Fruit fly (Drosophila melanogaster): ENCODE data around the gene Exo70.

Exo70 gene

dm6 chr3L:8398763-8399445 is 12.7 kb upstream of the Exo70 start:
- TF ChIP-seq noc (tag; optimal IDR thresholded peaks at IDR 0.05) = no peak

dm6 chr3L:8405123-8405522 is 6.5 kb upstream of the Exo70 start, which contains the start of the genes Tpt, mkg-p and CG13667:
Tpt (minus strand) TSS chr3L:8405277.
mkg-p (minus strand) TSS chr3L:8405277.
CG13667 (plus strand) TSS chr3L:8405454.
- no peak for TF ChIP-seq noc (tag; optimal IDR thresholded peaks at IDR 0.05)

- no peak for TF ChIP-seq noc (tag; optimal IDR thresholded peaks at IDR 0.05)
Measured at dm6 chr3L:8412725-8413124, 1.1 kb downstream of the Exo70 start, which contains the start of the genes Oseg1 and mtrm. Oseg1 (minus strand) TSS chr3L:8412825. mtrm (plus strand) TSS chr3L:8413012.

- no peak for TF ChIP-seq noc (tag; optimal IDR thresholded peaks at IDR 0.05)
Measured at dm6 chr3L:8418984-8419383, 7.3 kb downstream of the Exo70 start.

- TF ChIP-seq noc (tag; optimal IDR thresholded peaks at IDR 0.05) = no peak
Measured at dm6 chr3L:8419622-8420176, 8.0 kb downstream of the Exo70 start.

- no peak for TF ChIP-seq noc (tag; optimal IDR thresholded peaks at IDR 0.05)
Measured at dm6 chr3L:8421361-8421760, 9.7 kb downstream of the Exo70 start.

- TF ChIP-seq noc (tag; optimal IDR thresholded peaks at IDR 0.05) = no peak
Measured at dm6 chr3L:8421808-8422586, 10.3 kb downstream of the Exo70 start, which contains the start of gene CG32354. CG32354 (minus strand) TSS chr3L:8422205.

dm6 chr3L:8423156-8423555 is 11.5 kb downstream of the Exo70 start:
- TF ChIP-seq noc (tag; optimal IDR thresholded peaks at IDR 0.05) = no peak

- no peak for TF ChIP-seq noc (tag; optimal IDR thresholded peaks at IDR 0.05)
Measured at dm6 chr3L:8424831-8425336, 13.2 kb downstream of the Exo70 start, which contains the start of gene Cbl. Cbl (plus strand) TSS chr3L:8424954.

dm6 chr3L:8437583-8437982 is 25.9 kb downstream of the Exo70 start:
- TF ChIP-seq noc (tag; optimal IDR thresholded peaks at IDR 0.05) = no peak

- TF ChIP-seq noc (tag; optimal IDR thresholded peaks at IDR 0.05) = no peak
Measured at dm6 chr3L:8440079-8440478, 28.4 kb downstream of the Exo70 start.

dm6 chr3L:8440771-8441549 is 29.3 kb downstream of the Exo70 start:
- TF ChIP-seq noc (tag; optimal IDR thresholded peaks at IDR 0.05) = no peak

- TF ChIP-seq noc (tag; optimal IDR thresholded peaks at IDR 0.05) = peak; percentile 62
Measured at dm6 chr3L:8441745-8442575, 30.3 kb downstream of the Exo70 start, which contains the start of gene Unr. Unr (minus strand) TSS chr3L:8442381.

dm6 chr3L:8445027-8445426 is 33.4 kb downstream of the Exo70 start:
- TF ChIP-seq noc (tag; optimal IDR thresholded peaks at IDR 0.05) = no peak
